Fruit fly (Drosophila melanogaster) ovary, adult (tissue): ENCODE results near the gene SpdS.

Experiments
- CG17801 ChIP-seq: fragments of 200-800 bp; optimal IDR thresholded peaks from 2 replicates; lab custom pipeline; 2019; ENCODE audit warnings: missing biosample characterization, mild to moderate bottlenecking, missing genetic modification characterization, moderate library complexity; ENCODE audit not compliant: partially characterized antibody

SpdS gene

DNA sequence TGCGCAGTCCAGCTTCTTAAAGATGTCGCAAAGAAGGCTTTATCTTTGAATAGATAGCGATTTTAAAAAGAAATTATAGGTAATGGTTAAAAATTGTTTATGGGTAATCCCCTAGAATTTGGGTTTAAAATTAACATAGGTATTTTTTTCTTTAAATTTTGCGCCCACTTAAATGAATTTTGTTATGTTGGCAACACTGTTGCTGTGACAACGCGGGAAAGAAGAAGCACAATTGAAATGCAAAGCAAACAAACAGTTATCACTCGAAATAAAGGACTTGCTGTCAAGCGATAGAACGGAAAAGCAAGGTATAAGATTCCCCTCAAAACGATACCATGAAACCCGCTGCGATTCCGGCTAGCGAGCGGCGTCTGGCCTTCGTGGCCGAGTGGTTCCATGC is 48.3 kb downstream of the SpdS start, which contains the start of gene nmdyn-D7:
nmdyn-D7 (plus strand) TSS at position 194 of the 400 bp plus-strand sequence.
- TF ChIP-seq CG17801 (GFP tag; lab: Kevin White, UChicago), result no peak
